Worm (Caenorhabditis elegans) whole organism, late embryonic: ENCODE data around the gene F15B9.8.

Experiments used
- C08G9.2 ChIP-seq: sonication (generic microtip); optimal IDR thresholded peaks from 2 replicates; lab custom pipeline; 2016; ENCODE audit warnings: mild to moderate bottlenecking, missing genetic modification characterization, moderate library complexity, missing compliant biosample characterization
- C38D4.7 ChIP-seq: fragments of 200-800 bp; sonication (Bioruptor generic); optimal IDR thresholded peaks from 2 replicates; lab custom pipeline; 2018; ENCODE audit warnings: mild to moderate bottlenecking, missing genetic modification characterization, moderate library complexity, missing compliant biosample characterization
- K02D7.2 ChIP-seq: sonication (generic microtip); optimal IDR thresholded peaks from 2 replicates; lab custom pipeline; 2017; ENCODE audit warnings: mild to moderate bottlenecking, missing genetic modification characterization, missing compliant biosample characterization
- Y22D7AL.16 ChIP-seq: sonication (generic microtip); optimal IDR thresholded peaks from 2 replicates; lab custom pipeline; 2016; ENCODE audit warnings: missing genetic modification characterization, missing compliant biosample characterization
- ahr-1 ChIP-seq: sonication (generic microtip); optimal IDR thresholded peaks from 2 replicates; lab custom pipeline; 2016; ENCODE audit warnings: missing genetic modification characterization, missing compliant biosample characterization
- ama-1 ChIP-seq: fragments of 150-350 bp; optimal IDR thresholded peaks from 2 replicates; lab custom pipeline; 2014
- ceh-14 ChIP-seq: sonication (generic microtip); optimal IDR thresholded peaks from 2 replicates; lab custom pipeline; 2016; ENCODE audit warnings: missing genotype, missing genetic modification characterization, missing compliant biosample characterization
- ceh-19 ChIP-seq: fragments of 200-800 bp; sonication (Bioruptor generic); optimal IDR thresholded peaks from 2 replicates; lab custom pipeline; 2018; ENCODE audit warnings: mild to moderate bottlenecking, missing genetic modification characterization, missing compliant biosample characterization
- ceh-2 ChIP-seq: sonication (generic microtip); optimal IDR thresholded peaks from 2 replicates; lab custom pipeline; 2016; ENCODE audit warnings: missing genotype, missing genetic modification characterization, missing compliant biosample characterization
- ceh-31 ChIP-seq: sonication (generic microtip); optimal IDR thresholded peaks from 2 replicates; lab custom pipeline; 2016; ENCODE audit warnings: missing genetic modification characterization, missing compliant biosample characterization
- ceh-34 ChIP-seq: sonication (generic microtip); optimal IDR thresholded peaks from 2 replicates; lab custom pipeline; 2016; ENCODE audit warnings: mild to moderate bottlenecking, missing genetic modification characterization, missing compliant biosample characterization
- ceh-45 ChIP-seq: fragments of 200-800 bp; sonication (Bioruptor generic); IDR thresholded peaks from 2 replicates; pipeline ENCODE4 v1.3.6; 2022; ENCODE audit warnings: missing genetic modification reagents, missing genetic modification characterization, missing compliant biosample characterization
- ceh-48 ChIP-seq: sonication (generic microtip); optimal IDR thresholded peaks from 2 replicates; lab custom pipeline; 2016; ENCODE audit warnings: missing genetic modification characterization, inconsistent platforms, missing compliant biosample characterization
- ceh-6 ChIP-seq: fragments of 200-800 bp; sonication (Bioruptor generic); optimal IDR thresholded peaks from 2 replicates; lab custom pipeline; 2018; ENCODE audit warnings: mild to moderate bottlenecking, missing genetic modification characterization, missing compliant biosample characterization
- dve-1 ChIP-seq: sonication (generic microtip); optimal IDR thresholded peaks from 2 replicates; lab custom pipeline; 2017; ENCODE audit warnings: antibody characterized with exemption, mild to moderate bottlenecking, missing genetic modification characterization, missing compliant biosample characterization
- fax-1 ChIP-seq: sonication (generic microtip); optimal IDR thresholded peaks from 2 replicates; lab custom pipeline; 2016; ENCODE audit warnings: missing genotype, missing genetic modification characterization, missing compliant biosample characterization
- fkh-10 ChIP-seq: fragments of 150-350 bp; optimal IDR thresholded peaks from 2 replicates; lab custom pipeline; 2014; ENCODE audit warnings: missing biosample characterization, missing genetic modification reagents, missing genetic modification characterization
- fkh-6 ChIP-seq: sonication (generic microtip); optimal IDR thresholded peaks from 2 replicates; lab custom pipeline; 2016; ENCODE audit warnings: missing genetic modification characterization, missing compliant biosample characterization
- gmeb-2 ChIP-seq: sonication (generic microtip); optimal IDR thresholded peaks from 2 replicates; lab custom pipeline; 2016; ENCODE audit warnings: missing genetic modification characterization, inconsistent platforms, missing compliant biosample characterization
- hlh-15 ChIP-seq: sonication (generic microtip); optimal IDR thresholded peaks from 2 replicates; lab custom pipeline; 2016; ENCODE audit warnings: missing genetic modification characterization, missing compliant biosample characterization
- hlh-6 ChIP-seq: sonication (generic microtip); optimal IDR thresholded peaks from 2 replicates; lab custom pipeline; 2016; ENCODE audit warnings: missing genotype, missing genetic modification characterization, missing compliant biosample characterization
- lin-11 ChIP-seq: fragments of 200-800 bp; sonication (Bioruptor generic); optimal IDR thresholded peaks from 2 replicates; lab custom pipeline; 2018; ENCODE audit warnings: mild to moderate bottlenecking, missing genetic modification characterization, missing compliant biosample characterization
- madf-2 ChIP-seq: sonication (generic microtip); optimal IDR thresholded peaks from 2 replicates; lab custom pipeline; 2017; ENCODE audit warnings: missing genetic modification characterization, missing compliant biosample characterization
- nfya-1 ChIP-seq: sonication (generic microtip); optimal IDR thresholded peaks from 2 replicates; lab custom pipeline; 2017; ENCODE audit warnings: missing genetic modification characterization, mild to moderate bottlenecking, missing compliant biosample characterization, antibody characterized with exemption, moderate library complexity
- odd-2 ChIP-seq: sonication (generic microtip); optimal IDR thresholded peaks from 2 replicates; lab custom pipeline; 2017; ENCODE audit warnings: antibody characterized with exemption, mild to moderate bottlenecking, missing genetic modification characterization, missing compliant biosample characterization
- pag-3 ChIP-seq: sonication (generic microtip); optimal IDR thresholded peaks from 2 replicates; lab custom pipeline; 2016; ENCODE audit warnings: missing compliant biosample characterization, missing genetic modification characterization, borderline replicate concordance
- pat-9 ChIP-seq: fragments of 200-800 bp; sonication (Bioruptor generic); optimal IDR thresholded peaks from 2 replicates; lab custom pipeline; 2018; ENCODE audit warnings: mild to moderate bottlenecking, missing genetic modification characterization, moderate library complexity, missing compliant biosample characterization
- pax-1 ChIP-seq: fragments of 150-350 bp; optimal IDR thresholded peaks from 2 replicates; lab custom pipeline; 2014; ENCODE audit warnings: missing biosample characterization, missing genetic modification characterization
- pha-2 ChIP-seq: sonication (generic microtip); optimal IDR thresholded peaks from 2 replicates; lab custom pipeline; 2017; ENCODE audit warnings: mild to moderate bottlenecking, missing genetic modification characterization, missing compliant biosample characterization
- pha-4 ChIP-seq: fragments of 150-350 bp; optimal IDR thresholded peaks from 2 replicates; lab custom pipeline; 2018; ENCODE audit warnings: missing biosample characterization, missing genetic modification reagents, missing genetic modification characterization
- ref-2 ChIP-seq: sonication (generic microtip); optimal IDR thresholded peaks from 2 replicates; lab custom pipeline; 2016; ENCODE audit warnings: missing genetic modification characterization, missing compliant biosample characterization
- rnt-1 ChIP-seq: sonication (generic microtip); optimal IDR thresholded peaks from 2 replicates; lab custom pipeline; 2016; ENCODE audit warnings: missing genetic modification characterization, missing compliant biosample characterization
- tbx-2 ChIP-seq: sonication (generic microtip); optimal IDR thresholded peaks from 2 replicates; lab custom pipeline; 2016; ENCODE audit warnings: missing genetic modification characterization, missing compliant biosample characterization
- unc-55 ChIP-seq: sonication (generic microtip); optimal IDR thresholded peaks from 2 replicates; lab custom pipeline; 2017; ENCODE audit warnings: missing biosample characterization, missing genetic modification reagents, missing genetic modification characterization
- zip-5 ChIP-seq: sonication (generic microtip); optimal IDR thresholded peaks from 2 replicates; lab custom pipeline; 2016; ENCODE audit warnings: missing genetic modification characterization, missing compliant biosample characterization
- ztf-16 ChIP-seq: sonication (generic microtip); optimal IDR thresholded peaks from 2 replicates; lab custom pipeline; 2017; ENCODE audit warnings: missing genetic modification characterization, missing compliant biosample characterization

Gene F15B9.8

ce11 chrV:12992891-12993290 lies 4.5 kb downstream of the F15B9.8 start, which contains the start of the genes F15B9.11 and dsl-7:
F15B9.11 (minus strand) TSS chrV:12992895.
dsl-7 (plus strand) TSS chrV:12993150.
- TF ChIP-seq ceh-34 (tag; lab: Kevin White, UChicago) = no peak
- TF ChIP-seq lin-11 = no peak
- no peak for TF ChIP-seq ztf-16 (tag; lab: Kevin White, UChicago)
- TF ChIP-seq ceh-6 = no peak
- no peak for TF ChIP-seq pag-3 (tag; lab: Kevin White, UChicago)
- no peak for TF ChIP-seq dve-1 (tag; lab: Kevin White, UChicago)
- TF ChIP-seq ceh-48 (tag; lab: Kevin White, UChicago) = no peak
- TF ChIP-seq fkh-6 (tag; lab: Kevin White, UChicago) = no peak
- no peak for TF ChIP-seq Y22D7AL.16 (tag; lab: Kevin White, UChicago)
- TF ChIP-seq zip-5 = no peak
- TF ChIP-seq ama-1 = no peak

ce11 chrV:12995269-12995668 lies 6.9 kb downstream of the F15B9.8 start, which contains the start of gene far-5:
far-5 (plus strand) TSS chrV:12995569.
- TF ChIP-seq tbx-2 (tag; lab: Kevin White, UChicago) = no peak
- no peak for TF ChIP-seq ceh-2 (tag; lab: Kevin White, UChicago)
- TF ChIP-seq, all 69 proteins: peak for 0

ce11 chrV:12997422-12997821 lies 9.1 kb downstream of the F15B9.8 start, which contains the start of gene far-3:
far-3 (minus strand) TSS chrV:12997522.
- TF ChIP-seq tbx-2 (tag; lab: Kevin White, UChicago) (no peak), ahr-1 (tag; lab: Kevin White, UChicago) (no peak), fax-1 (no peak), dve-1 (tag; lab: Kevin White, UChicago) (no peak), C38D4.7 (GFP tag; lab: Kevin White, UChicago) (no peak), ceh-14 (no peak), ceh-31 (tag; lab: Kevin White, UChicago) (no peak), madf-2 (tag; lab: Kevin White, UChicago) (no peak)

DNA sequence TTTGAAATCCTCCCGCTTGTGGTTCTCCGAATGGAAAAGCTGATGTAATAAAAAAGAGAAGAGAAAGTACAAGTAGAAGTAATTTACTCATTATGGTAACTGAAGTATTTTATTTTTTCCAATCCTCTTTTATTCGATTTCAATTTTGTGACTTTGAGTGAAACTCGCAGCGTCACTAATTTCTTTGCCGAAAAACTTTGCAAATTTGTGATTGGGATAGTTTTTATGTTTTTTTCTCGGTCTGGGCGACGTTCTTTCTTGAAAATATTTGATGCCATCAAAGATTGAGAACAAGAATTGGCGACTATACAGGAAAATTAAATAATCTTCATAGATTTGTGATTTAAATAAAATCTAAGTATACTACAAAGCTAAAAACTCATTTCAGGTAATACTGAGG lies 11.2 kb downstream of the F15B9.8 start, which contains the start of gene far-4:
far-4 (minus strand) TSS at position 101 of the 400 bp plus-strand sequence.
- no peak for TF ChIP-seq odd-2
- TF ChIP-seq, all 69 proteins: peak for 0

ce11 chrV:13000068-13000467 lies 11.7 kb downstream of the F15B9.8 start:
- TF ChIP-seq hlh-6 = no peak
- TF ChIP-seq pax-1 (tag; lab: Kevin White, UChicago) = no peak
- no peak for TF ChIP-seq ceh-19 (GFP tag; lab: Kevin White, UChicago)
- no peak for TF ChIP-seq hlh-15
- no peak for TF ChIP-seq pha-2
- no peak for TF ChIP-seq ceh-45 (GFP tag; lab: Robert Waterston, UW)
- TF ChIP-seq K02D7.2 = no peak
- TF ChIP-seq fax-1 = no peak
- no peak for TF ChIP-seq pat-9 (tag; lab: Kevin White, UChicago)

DNA sequence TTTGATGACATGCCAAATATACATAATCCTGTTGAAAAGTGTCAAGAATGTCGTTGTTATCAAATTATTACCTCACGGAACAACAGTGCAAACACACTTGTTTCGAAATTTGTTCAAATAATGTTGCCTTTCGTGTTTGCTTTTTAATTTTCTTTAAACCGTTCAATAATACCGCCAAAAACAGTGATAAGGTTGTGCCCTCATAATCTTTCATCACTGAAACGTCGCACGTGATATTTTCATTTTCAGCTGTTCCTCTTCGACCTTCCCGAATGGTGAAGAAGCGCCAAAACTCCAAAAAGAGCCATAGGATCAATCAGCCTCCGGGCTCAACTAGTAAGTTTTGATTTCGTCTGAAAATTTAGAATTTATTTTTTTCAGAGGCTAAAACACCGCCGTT lies 13.7 kb downstream of the F15B9.8 start, which contains the start of gene inft-2:
inft-2 (plus strand) TSS at position 248 of the 400 bp plus-strand sequence.
- no peak for TF ChIP-seq pha-2
- no peak for TF ChIP-seq pat-9 (tag; lab: Kevin White, UChicago)
- no peak for TF ChIP-seq tbx-2 (tag; lab: Kevin White, UChicago)
- TF ChIP-seq madf-2 (tag; lab: Kevin White, UChicago) = no peak
- TF ChIP-seq unc-55 = no peak
- TF ChIP-seq ref-2 = no peak
- no peak for TF ChIP-seq nfya-1 (tag; lab: Kevin White, UChicago)
- no peak for TF ChIP-seq gmeb-2 (tag; lab: Kevin White, UChicago)
- TF ChIP-seq rnt-1 = no peak
- no peak for TF ChIP-seq C08G9.2 (tag; lab: Kevin White, UChicago)
- no peak for TF ChIP-seq fkh-10 (GFP tag; lab: Kevin White, UChicago)
- no peak for TF ChIP-seq ztf-16 (tag; lab: Kevin White, UChicago)
- no peak for TF ChIP-seq hlh-15
- TF ChIP-seq pha-4 (tag; lab: Kevin White, UChicago) = no peak
